Fruit fly (Drosophila melanogaster) whole organism, embryonic: ENCODE measurements around the gene CG15395.
A peak's percentile ranks its signal among the peaks of the same experiment; 100 is the strongest.

Experiments
- CG1024 ChIP-seq: fragments of 200-800 bp; sonication (Bioruptor generic); IDR thresholded peaks from 2 replicates; pipeline ENCODE4 v1.3.6; 2022; ENCODE audit warnings: missing biosample characterization, missing genetic modification characterization
- CG12104 ChIP-seq: fragments of 200-800 bp; sonication (Bioruptor generic); optimal IDR thresholded peaks from 3 replicates; lab custom pipeline; 2016; ENCODE audit warnings: missing biosample characterization, missing genetic modification characterization
- CG12299 ChIP-seq: fragments of 200-800 bp; sonication (Bioruptor generic); optimal IDR thresholded peaks from 2 replicates; lab custom pipeline; 2018; ENCODE audit warnings: missing biosample characterization, mild to moderate bottlenecking, missing genetic modification characterization
- CG14667 ChIP-seq: fragments of 200-800 bp; sonication (Bioruptor generic); IDR thresholded peaks from 2 replicates; pipeline ENCODE4 v1.3.6; 2022; ENCODE audit warnings: missing biosample characterization, missing genetic modification characterization
- CG1647 ChIP-seq: fragments of 200-800 bp; sonication (Bioruptor generic); optimal IDR thresholded peaks from 3 replicates; lab custom pipeline; 2016; ENCODE audit warnings: missing biosample characterization, missing genetic modification characterization
- CG17328 ChIP-seq: fragments of 200-800 bp; sonication (Bioruptor generic); IDR thresholded peaks from 2 replicates; pipeline ENCODE4 v1.3.6; 2022; ENCODE audit warnings: missing biosample characterization, missing genetic modification characterization
- CG17385 ChIP-seq: fragments of 200-800 bp; sonication (Bioruptor generic); optimal IDR thresholded peaks from 3 replicates; lab custom pipeline; 2018; ENCODE audit warnings: missing biosample characterization, mild to moderate bottlenecking, missing genetic modification characterization
- CG17829 ChIP-seq: fragments of 200-800 bp; optimal IDR thresholded peaks from 2 replicates; lab custom pipeline; 2019; ENCODE audit warnings: missing biosample characterization, mild to moderate bottlenecking, missing genetic modification characterization, moderate library complexity
- CG2875 ChIP-seq: fragments of 200-800 bp; sonication (Bioruptor generic); optimal IDR thresholded peaks from 2 replicates; lab custom pipeline; 2017; ENCODE audit warnings: missing biosample characterization, mild to moderate bottlenecking, missing genetic modification characterization, missing genetic modification reagents
- CG30403 ChIP-seq: fragments of 200-800 bp; sonication (Bioruptor generic); optimal IDR thresholded peaks from 3 replicates; lab custom pipeline; 2016; ENCODE audit warnings: missing biosample characterization, missing genetic modification characterization
- CG31388 ChIP-seq: fragments of 200-800 bp; sonication (Bioruptor generic); optimal IDR thresholded peaks from 2 replicates; lab custom pipeline; 2016; ENCODE audit warnings: missing biosample characterization, missing genetic modification characterization
- CG31441 ChIP-seq: fragments of 200-800 bp; sonication (Bioruptor generic); IDR thresholded peaks from 2 replicates; pipeline ENCODE4 v1.3.6; 2022; ENCODE audit warnings: missing biosample characterization, missing genetic modification characterization
- CG4854 ChIP-seq: fragments of 200-800 bp; sonication (Bioruptor generic); optimal IDR thresholded peaks from 2 replicates; lab custom pipeline; 2016; ENCODE audit warnings: missing biosample characterization, missing genetic modification characterization, inconsistent platforms
- CG7271 ChIP-seq: fragments of 200-800 bp; sonication (Bioruptor generic); optimal IDR thresholded peaks from 2 replicates; lab custom pipeline; 2018; ENCODE audit warnings: missing biosample characterization, mild to moderate bottlenecking, missing genetic modification characterization, moderate library complexity
- CG7357 ChIP-seq: fragments of 200-800 bp; sonication (Bioruptor generic); IDR thresholded peaks from 3 replicates; pipeline ENCODE4 v1.3.6; 2022; ENCODE audit warnings: missing biosample characterization, missing genetic modification characterization
- CG7987 ChIP-seq: fragments of 200-800 bp; sonication (Bioruptor generic); optimal IDR thresholded peaks from 2 replicates; lab custom pipeline; 2018; ENCODE audit warnings: missing biosample characterization, mild to moderate bottlenecking, missing genetic modification characterization, moderate library complexity
- CG8290 ChIP-seq, 3 experiments: fragments of 200-800 bp; sonication (Bioruptor generic); optimal IDR thresholded peaks; 2 replicates each; lab custom pipeline; 2016 to 2019; ENCODE audit warnings: missing biosample characterization in 3 of 3, missing genetic modification characterization in 3 of 3, mild to moderate bottlenecking in 2 of 3, moderate library complexity in 1 of 3
- CG9876 ChIP-seq: fragments of 200-800 bp; sonication (Bioruptor generic); optimal IDR thresholded peaks from 2 replicates; lab custom pipeline; 2016; ENCODE audit warnings: missing biosample characterization, missing genetic modification characterization
- CHES-1-like ChIP-seq: fragments of 200-800 bp; sonication (Bioruptor generic); optimal IDR thresholded peaks from 2 replicates; lab custom pipeline; 2016; ENCODE audit warnings: missing biosample characterization, missing genetic modification characterization
- Camta ChIP-seq: fragments of 200-800 bp; sonication (Bioruptor generic); optimal IDR thresholded peaks from 2 replicates; lab custom pipeline; 2016; ENCODE audit warnings: missing biosample characterization, missing genetic modification characterization
- Dp ChIP-seq: fragments of 200-800 bp; sonication (Bioruptor generic); optimal IDR thresholded peaks from 2 replicates; lab custom pipeline; 2018; ENCODE audit warnings: missing biosample characterization, mild to moderate bottlenecking, missing genetic modification characterization, moderate library complexity
- Ets97D ChIP-seq: fragments of 200-800 bp; sonication (Bioruptor generic); optimal IDR thresholded peaks from 3 replicates; lab custom pipeline; 2016; ENCODE audit warnings: missing biosample characterization, missing genetic modification characterization
- Fer1 ChIP-seq: fragments of 200-800 bp; sonication (Bioruptor generic); optimal IDR thresholded peaks from 2 replicates; lab custom pipeline; 2017; ENCODE audit warnings: missing biosample characterization, mild to moderate bottlenecking, missing genetic modification characterization
- Fer2 ChIP-seq: fragments of 200-800 bp; sonication (Bioruptor generic); optimal IDR thresholded peaks from 2 replicates; lab custom pipeline; 2018; ENCODE audit warnings: missing biosample characterization, mild to moderate bottlenecking, missing genetic modification characterization, moderate library complexity
- H15 ChIP-seq: fragments of 200-800 bp; sonication (Bioruptor generic); IDR thresholded peaks from 3 replicates; pipeline ENCODE4 v1.3.6; 2022; ENCODE audit warnings: missing biosample characterization, missing genetic modification characterization
- HHEX ChIP-seq: fragments of 200-800 bp; sonication (Bioruptor generic); optimal IDR thresholded peaks from 3 replicates; lab custom pipeline; 2017; ENCODE audit warnings: missing biosample characterization, mild to moderate bottlenecking, missing genetic modification characterization, missing genetic modification reagents
- Hey ChIP-seq: fragments of 200-800 bp; sonication (Bioruptor generic); optimal IDR thresholded peaks from 3 replicates; lab custom pipeline; 2018; ENCODE audit warnings: missing biosample characterization, mild to moderate bottlenecking, missing genetic modification characterization
- Meics ChIP-seq: fragments of 200-800 bp; sonication (Bioruptor generic); optimal IDR thresholded peaks from 2 replicates; lab custom pipeline; 2017; ENCODE audit warnings: missing biosample characterization, mild to moderate bottlenecking, missing genetic modification characterization
- Ptx1 ChIP-seq: fragments of 200-800 bp; sonication (Bioruptor generic); IDR thresholded peaks from 2 replicates; pipeline ENCODE4 v1.3.6; 2022; ENCODE audit warnings: missing biosample characterization, missing genetic modification characterization
- Sin3A ChIP-seq: fragments of >200 bp; optimal IDR thresholded peaks from 2 replicates; lab custom pipeline; 2018
- Stat92E ChIP-seq, 3 experiments: fragments of >200 bp in 2 of 3; fragments of 200-800 bp in 1 of 3; sonication (Bioruptor generic) in 1 of 3; optimal IDR thresholded peaks; 2 replicates each; lab custom pipeline; 2017 to 2019; ENCODE audit warnings: missing biosample characterization in 3 of 3, missing genetic modification characterization in 3 of 3, mild to moderate bottlenecking in 1 of 3, moderate library complexity in 1 of 3
- ase ChIP-seq: fragments of 200-800 bp; sonication (Bioruptor generic); IDR thresholded peaks from 3 replicates; pipeline ENCODE4 v1.3.6; 2022; ENCODE audit warnings: missing biosample characterization, missing genetic modification characterization
- chn ChIP-seq: fragments of 200-800 bp; sonication (Bioruptor generic); optimal IDR thresholded peaks from 2 replicates; lab custom pipeline; 2016; ENCODE audit warnings: missing biosample characterization, missing genetic modification characterization
- disco-r ChIP-seq: fragments of 200-800 bp; sonication (Bioruptor generic); optimal IDR thresholded peaks from 2 replicates; lab custom pipeline; 2016; ENCODE audit warnings: missing biosample characterization, missing genetic modification characterization
- emc ChIP-seq: fragments of 200-800 bp; sonication (Bioruptor generic); optimal IDR thresholded peaks from 2 replicates; lab custom pipeline; 2016; ENCODE audit warnings: missing biosample characterization, missing genetic modification characterization
- exex ChIP-seq: fragments of 200-800 bp; sonication (Bioruptor generic); optimal IDR thresholded peaks from 4 replicates; lab custom pipeline; 2018; ENCODE audit warnings: missing biosample characterization, mild to moderate bottlenecking, missing genetic modification characterization, moderate library complexity
- hb ChIP-seq: fragments of 200-800 bp; sonication (Bioruptor generic); IDR thresholded peaks from 3 replicates; pipeline ENCODE4 v1.3.6; 2022; ENCODE audit warnings: missing biosample characterization, missing genetic modification characterization; ENCODE audit not compliant: partially characterized antibody
- her ChIP-seq: fragments of 200-800 bp; sonication (Bioruptor generic); optimal IDR thresholded peaks from 2 replicates; lab custom pipeline; 2016; ENCODE audit warnings: missing biosample characterization, missing genetic modification characterization
- inv ChIP-seq: fragments of 200-800 bp; sonication (Bioruptor generic); IDR thresholded peaks from 2 replicates; pipeline ENCODE4 v1.3.6; 2022; ENCODE audit warnings: missing biosample characterization, missing genetic modification characterization; ENCODE audit not compliant: partially characterized antibody
- jigr1 ChIP-seq: fragments of 200-800 bp; sonication (Bioruptor generic); IDR thresholded peaks from 3 replicates; pipeline ENCODE4 v1.3.6; 2022; ENCODE audit warnings: missing biosample characterization, missing genetic modification characterization
- ken ChIP-seq: fragments of 200-800 bp; sonication (Bioruptor generic); IDR thresholded peaks from 3 replicates; pipeline ENCODE4 v1.3.6; 2022; ENCODE audit warnings: missing biosample characterization, missing genetic modification characterization
- lmd ChIP-seq: fragments of 200-800 bp; sonication (Bioruptor generic); IDR thresholded peaks from 2 replicates; pipeline ENCODE4 v1.3.6; 2022; ENCODE audit warnings: missing biosample characterization, missing genetic modification characterization
- maf-S ChIP-seq: fragments of 200-800 bp; sonication (Bioruptor generic); optimal IDR thresholded peaks from 2 replicates; lab custom pipeline; 2016; ENCODE audit warnings: missing biosample characterization, missing genetic modification characterization
- prd ChIP-seq, 3 experiments: fragments of >200 bp in 2 of 3; fragments of 200-800 bp in 1 of 3; sonication (Bioruptor generic) in 1 of 3; optimal IDR thresholded peaks in 2 of 3; IDR thresholded peaks in 1 of 3; 2 replicates in 2 of 3; 3 replicates in 1 of 3; pipeline versions ENCODE4 v1.3.6 to Lab custom; 2017 to 2022; ENCODE audit warnings: missing biosample characterization in 1 of 3, missing genetic modification characterization in 1 of 3
- scrt ChIP-seq: fragments of 200-800 bp; sonication (Bioruptor generic); optimal IDR thresholded peaks from 2 replicates; lab custom pipeline; 2018; ENCODE audit warnings: missing biosample characterization, mild to moderate bottlenecking, missing genetic modification characterization, moderate library complexity
- sima ChIP-seq: fragments of 200-800 bp; sonication (Bioruptor generic); optimal IDR thresholded peaks from 2 replicates; lab custom pipeline; 2016; ENCODE audit warnings: missing biosample characterization, missing genetic modification characterization
- sob ChIP-seq: fragments of 200-800 bp; sonication (Bioruptor generic); IDR thresholded peaks from 2 replicates; pipeline ENCODE4 v1.3.6; 2022; ENCODE audit warnings: missing biosample characterization, missing genetic modification characterization
- ttk ChIP-seq: fragments of 200-800 bp; sonication (Bioruptor generic); IDR thresholded peaks from 2 replicates; pipeline ENCODE4 v2.1.2; 2022; ENCODE audit warnings: missing biosample characterization, missing genetic modification characterization
- unpg ChIP-seq: fragments of 200-800 bp; sonication (Bioruptor generic); optimal IDR thresholded peaks from 3 replicates; lab custom pipeline; 2018; ENCODE audit warnings: missing biosample characterization, mild to moderate bottlenecking, missing genetic modification characterization, moderate library complexity
- zen ChIP-seq: fragments of 200-800 bp; sonication (Bioruptor generic); optimal IDR thresholded peaks from 3 replicates; lab custom pipeline; 2018; ENCODE audit warnings: missing biosample characterization, mild to moderate bottlenecking, missing genetic modification characterization, moderate library complexity

CG15395 gene

dm6 chr2L:2585285-2585684 is 24.5 kb upstream of the CG15395 start, which contains the start of gene Drp1 (continued):
- peak; percentile 40; the same call in 1 of the 2 replicates for TF ChIP-seq ttk (GFP tag; lab: Robert Waterston, UW)
- peak; percentile 63 for TF ChIP-seq CG7987 (GFP tag; lab: Kevin White, UChicago)
- peak; percentile 42 for TF ChIP-seq maf-S
- TF ChIP-seq CG30403 (GFP tag; lab: Kevin White, UChicago) = peak; percentile 53
- TF ChIP-seq lmd (GFP tag; lab: Robert Waterston, UW) = peak; percentile 44; the same call in 1 of the 2 replicates
- TF ChIP-seq CG1024 = no peak
- peak; percentile 61 for TF ChIP-seq Ptx1 (GFP tag; lab: Robert Waterston, UW)
- TF ChIP-seq zen (tag; lab: Kevin White, UChicago) = peak; percentile 16
- TF ChIP-seq CG4854 (GFP tag; lab: Kevin White, UChicago) = no peak
- peak; percentile 58; the same call in 2 of the 3 replicates for TF ChIP-seq hb (GFP tag; lab: Robert Waterston, UW)
- no peak for TF ChIP-seq CG31388 (GFP tag; lab: Kevin White, UChicago)
- TF ChIP-seq Camta (GFP tag; lab: Kevin White, UChicago) = peak; percentile 39
- TF ChIP-seq CG7271 = no peak
- TF ChIP-seq Dp (GFP tag; lab: Kevin White, UChicago) = peak; percentile 98
- TF ChIP-seq CG31441 (GFP tag; lab: Robert Waterston, UW) = no peak; the same call in 1 of the 2 replicates
- no peak for TF ChIP-seq CG7357
- TF ChIP-seq ken (GFP tag; lab: Robert Waterston, UW) = peak; percentile 77
- peak; percentile 81 for TF ChIP-seq sob
- no peak for TF ChIP-seq unpg (GFP tag; lab: Kevin White, UChicago)
- peak; percentile 59 for TF ChIP-seq Sin3A (lab: Kevin White, UChicago)
- no peak for TF ChIP-seq exex
- TF ChIP-seq prd (optimal IDR thresholded peaks at IDR 0.05; lab: Kevin White, UChicago) = no peak
- peak; percentile 60 for TF ChIP-seq prd (GFP tag; IDR thresholded peaks at IDR 0.05; lab: Robert Waterston, UW)
- no peak for TF ChIP-seq Stat92E (GFP tag; optimal IDR thresholded peaks at IDR 0.05; lab: Kevin White, UChicago)
- peak; percentile 68 for TF ChIP-seq CG9876 (GFP tag; lab: Kevin White, UChicago)
- TF ChIP-seq Meics (GFP tag; lab: Kevin White, UChicago) = peak; percentile 35
- no peak for TF ChIP-seq emc
- peak; percentile 87 for TF ChIP-seq Ets97D
- peak; percentile 27; the same call in 1 of the 2 replicates for TF ChIP-seq CG17328 (GFP tag; lab: Robert Waterston, UW)
- no peak for TF ChIP-seq Hey
- peak; percentile 60 for TF ChIP-seq CG17829 (tag; lab: Kevin White, UChicago)
- peak; percentile 49 for TF ChIP-seq disco-r (GFP tag; lab: Kevin White, UChicago)
- no peak for TF ChIP-seq sima (GFP tag; lab: Kevin White, UChicago)
- no peak for TF ChIP-seq CG1647 (GFP tag; lab: Kevin White, UChicago)
- TF ChIP-seq scrt (GFP tag; lab: Kevin White, UChicago) = no peak
- TF ChIP-seq H15 = peak; percentile 47; the same call in 1 of the 3 replicates
- peak; percentile 84 for TF ChIP-seq CHES-1-like (GFP tag; lab: Kevin White, UChicago)
- TF ChIP-seq CG8290 (GFP tag; optimal IDR thresholded peaks at IDR 0.05; lab: Kevin White, UChicago) = peak; percentile 78
- TF ChIP-seq CG8290 (tag; optimal IDR thresholded peaks at IDR 0.05; lab: Kevin White, UChicago) = peak; percentile 54 to 89
- TF ChIP-seq CG12299 (tag; lab: Kevin White, UChicago) = peak; percentile 6
- TF ChIP-seq jigr1 (GFP tag; lab: Robert Waterston, UW) = no peak
- TF ChIP-seq ase = no peak
- peak; percentile 53 for TF ChIP-seq chn (GFP tag; lab: Kevin White, UChicago)
- TF ChIP-seq HHEX (GFP tag; lab: Kevin White, UChicago) = no peak
- TF ChIP-seq her (GFP tag; lab: Kevin White, UChicago) = peak; percentile 71
- peak; percentile 52 for TF ChIP-seq Fer1 (GFP tag; lab: Kevin White, UChicago)
- TF ChIP-seq CG12104 = no peak
- no peak for TF ChIP-seq CG2875 (GFP tag; lab: Kevin White, UChicago)
- peak; percentile 57; the same call in 1 of the 2 replicates for TF ChIP-seq inv
- TF ChIP-seq CG17385 = peak; percentile 13
- TF ChIP-seq Fer2 = no peak
- TF ChIP-seq CG14667 (GFP tag; lab: Robert Waterston, UW) = no peak
